Worm (Caenorhabditis elegans) whole organism, midembryonic: Measurements from ENCODE around the gene F19B6.3.

Experiments
- flt-1 ChIP-seq: fragments of 200-800 bp; sonication (Bioruptor generic); IDR thresholded peaks from 2 replicates; pipeline ENCODE4 v1.3.6; 2022; ENCODE audit warnings: missing genetic modification characterization, missing compliant biosample characterization
- klf-2 ChIP-seq: fragments of 200-800 bp; sonication (Bioruptor generic); conservative IDR thresholded peaks from 2 replicates; pipeline ENCODE4 v1.3.6; 2022; ENCODE audit warnings: missing genetic modification reagents, missing genetic modification characterization, missing compliant biosample characterization
- ref-1 ChIP-seq: fragments of 200-800 bp; sonication (Bioruptor generic); conservative IDR thresholded peaks from 2 replicates; pipeline ENCODE4 v1.3.6; 2022; ENCODE audit warnings: missing genetic modification reagents, missing genetic modification characterization, missing compliant biosample characterization
- tab-1 ChIP-seq: fragments of 200-800 bp; sonication (Bioruptor generic); IDR thresholded peaks from 2 replicates; pipeline ENCODE4 v1.3.6; 2022; ENCODE audit warnings: missing genetic modification characterization, missing compliant biosample characterization
- ztf-29 ChIP-seq: fragments of 200-800 bp; sonication (Bioruptor generic); IDR thresholded peaks from 2 replicates; pipeline ENCODE4 v1.3.6; 2022; ENCODE audit warnings: missing genetic modification reagents, missing genetic modification characterization, missing compliant biosample characterization

- TF ChIP-seq tab-1 (GFP tag; lab: Robert Waterston, UW) (no peak), klf-2 (GFP tag; lab: Robert Waterston, UW) (no peak), flt-1 (GFP tag; lab: Robert Waterston, UW) (no peak), ztf-29 (no peak), ref-1 (no peak)
Observed at ce11 chrIV:12290744-12291143, 36.3 kb upstream of the F19B6.3 start, which contains the start of gene C42C1.8.
